Worm (Caenorhabditis elegans): ENCODE measurements around the gene nuo-4.

The nuo-4 gene

ce11 chrIII:7140228-7140710 is 18.3 kb downstream of the nuo-4 start:
- TF ChIP-seq tbx-2 (tag; optimal IDR thresholded peaks at IDR 0.05): peak; percentile 11
- peak; percentile 43 for TF ChIP-seq nhr-43 (tag; optimal IDR thresholded peaks at IDR 0.05; ENCODE audit: poor library complexity, severe bottlenecking)
- no peak for TF ChIP-seq nhr-11 (tag; optimal IDR thresholded peaks at IDR 0.05)
- peak; percentile 31 for TF ChIP-seq R02D3.7 (tag; optimal IDR thresholded peaks at IDR 0.05)
- no peak for TF ChIP-seq egl-27 (tag; optimal IDR thresholded peaks at IDR 0.05)
- TF ChIP-seq fkh-10 (GFP tag; optimal IDR thresholded peaks at IDR 0.05): no peak
- peak; percentile 72 for TF ChIP-seq nfya-1 (tag; optimal IDR thresholded peaks at IDR 0.05; ENCODE audit: insufficient read depth)
- no peak for TF ChIP-seq fkh-2 (tag; optimal IDR thresholded peaks at IDR 0.05)
- TF ChIP-seq ama-1 (optimal IDR thresholded peaks at IDR 0.05): peak; percentile 25
- TF ChIP-seq nhr-25 (tag; optimal IDR thresholded peaks at IDR 0.05): peak; percentile 70
- peak; percentile 20 for TF ChIP-seq lsy-12 (tag; optimal IDR thresholded peaks at IDR 0.05)
- peak; percentile 96 for TF ChIP-seq snpc-4 (tag; optimal IDR thresholded peaks at IDR 0.05)
- TF ChIP-seq pha-4 (tag; optimal IDR thresholded peaks at IDR 0.05): no peak
- TF ChIP-seq elt-2 (tag; optimal IDR thresholded peaks at IDR 0.05): peak; percentile 17
- TF ChIP-seq pqm-1 (tag; optimal IDR thresholded peaks at IDR 0.05): peak; percentile 4
- TF ChIP-seq ceh-16 (tag; optimal IDR thresholded peaks at IDR 0.05): no peak

- TF ChIP-seq ztf-11 (tag; optimal IDR thresholded peaks at IDR 0.05) (no peak), hmg-11 (tag; optimal IDR thresholded peaks at IDR 0.05) (no peak), nhr-11 (tag; optimal IDR thresholded peaks at IDR 0.05) (no peak), skn-1 (tag; optimal IDR thresholded peaks at IDR 0.05) (no peak), aly-2 (tag; optimal IDR thresholded peaks at IDR 0.05) (no peak), egl-5 (tag; optimal IDR thresholded peaks at IDR 0.05) (no peak), ZK546.5 (tag; optimal IDR thresholded peaks at IDR 0.05) (no peak), pqm-1 (tag; optimal IDR thresholded peaks at IDR 0.05) (no peak), ztf-4 (tag; optimal IDR thresholded peaks at IDR 0.05) (no peak), snpc-4 (tag; optimal IDR thresholded peaks at IDR 0.05) (no peak), unc-39 (tag; optimal IDR thresholded peaks at IDR 0.05) (no peak)
These were observed 20.4 kb downstream of the nuo-4 start, which contains the start of gene B0280.11 for ce11 chrIII:7138178-7138577. TSS of gene B0280.11 (minus strand) at chrIII:7138278.

- TF ChIP-seq mdl-1 (tag; optimal IDR thresholded peaks at IDR 0.05) (no peak), ceh-9 (tag; optimal IDR thresholded peaks at IDR 0.05) (no peak), snpc-4 (tag; optimal IDR thresholded peaks at IDR 0.05) (no peak), lin-39 (tag; optimal IDR thresholded peaks at IDR 0.05) (no peak), nhr-28 (tag; optimal IDR thresholded peaks at IDR 0.05) (no peak), nhr-43 (tag; optimal IDR thresholded peaks at IDR 0.05; ENCODE audit: poor library complexity, severe bottlenecking) (no peak)
These were observed 22.6 kb downstream of the nuo-4 start, which contains the start of gene B0280.17 for ce11 chrIII:7136015-7136414. TSS of gene B0280.17 (minus strand) at chrIII:7136115.

- TF ChIP-seq mml-1 (tag; optimal IDR thresholded peaks at IDR 0.05): no peak
- peak; percentile 6 for TF ChIP-seq nfya-1 (tag; optimal IDR thresholded peaks at IDR 0.05; ENCODE audit: insufficient read depth)
- TF ChIP-seq pha-4 (tag; optimal IDR thresholded peaks at IDR 0.05): peak; percentile 31
- TF ChIP-seq lin-15B (tag; optimal IDR thresholded peaks at IDR 0.05): peak; percentile 5
These were observed 25.1 kb downstream of the nuo-4 start, which contains the start of the genes pot-1 and ggtb-1 for ce11 chrIII:7133559-7133958. TSS of gene pot-1 (minus strand) at chrIII:7133678. TSS of gene ggtb-1 (plus strand) at chrIII:7133766.

ce11 chrIII:7128601-7129000 is 30.0 kb downstream of the nuo-4 start, which contains the start of gene viro-2:
TSS of gene viro-2 (plus strand) at chrIII:7128901.
- peak; percentile 25 for TF ChIP-seq elt-2 (tag; optimal IDR thresholded peaks at IDR 0.05)

- no peak for TF ChIP-seq nhr-67 (tag; optimal IDR thresholded peaks at IDR 0.05)
- no peak for TF ChIP-seq jun-1 (tag; optimal IDR thresholded peaks at IDR 0.05)
- TF ChIP-seq mdl-1 (tag; optimal IDR thresholded peaks at IDR 0.05): no peak
These were observed 34.2 kb downstream of the nuo-4 start, which contains the start of gene B0280.2 for ce11 chrIII:7124364-7124763. TSS of gene B0280.2 (plus strand) at chrIII:7124664.

Measured in whole organism, L3 larva.